Fruit fly (Drosophila melanogaster): ENCODE measurements around the gene CG6244.

The CG6244 gene

dm6 chr3L:15768947-15769389 is 39.2 kb upstream of the CG6244 start (continued):
- TF ChIP-seq Trl (optimal IDR thresholded peaks at IDR 0.05), result no peak
- no peak for TF ChIP-seq Trl (GFP tag; optimal IDR thresholded peaks at IDR 0.05)
- no peak for TF ChIP-seq hkb (optimal IDR thresholded peaks at IDR 0.05)
- peak; percentile 58; the same call in 1 of the 2 replicates for TF ChIP-seq hkb (GFP tag; IDR thresholded peaks at IDR 0.05)
- TF ChIP-seq CG16863 (GFP tag; optimal IDR thresholded peaks at IDR 0.05), result no peak
- TF ChIP-seq CG4617 (GFP tag; optimal IDR thresholded peaks at IDR 0.05; ENCODE audit: borderline replicate concordance), result no peak
- TF ChIP-seq BEAF-32 (GFP tag; optimal IDR thresholded peaks at IDR 0.05), result no peak
- peak; percentile 65; the same call in 1 of the 3 replicates for TF ChIP-seq otp (GFP tag; IDR thresholded peaks at IDR 0.05)
- peak; percentile 76 for TF ChIP-seq CG12391 (tag; optimal IDR thresholded peaks at IDR 0.05)
- TF ChIP-seq CG4730 (GFP tag; IDR thresholded peaks at IDR 0.05), result peak; percentile 48
- no peak for TF ChIP-seq Hr39 (optimal IDR thresholded peaks at IDR 0.05)
- no peak for TF ChIP-seq abd-A (tag; optimal IDR thresholded peaks at IDR 0.05)
- TF ChIP-seq Ptx1 (GFP tag; IDR thresholded peaks at IDR 0.05), result peak; percentile 65
- TF ChIP-seq scrt (GFP tag; optimal IDR thresholded peaks at IDR 0.05), result peak; percentile 21
- peak; percentile 81 for TF ChIP-seq Xrp1 (GFP tag; IDR thresholded peaks at IDR 0.05)
- TF ChIP-seq CHES-1-like (GFP tag; optimal IDR thresholded peaks at IDR 0.05), result no peak
- TF ChIP-seq tup (GFP tag; optimal IDR thresholded peaks at IDR 0.05), result peak; percentile 61
- TF ChIP-seq Bdp1 (GFP tag; optimal IDR thresholded peaks at IDR 0.05), result no peak
- peak; percentile 55 for TF ChIP-seq Max (GFP tag; optimal IDR thresholded peaks at IDR 0.05)
- 0 out of 3 replicates have a peak, but pooled peaks have one; percentile 37 for TF ChIP-seq Dbx (GFP tag; IDR thresholded peaks at IDR 0.05)
- no peak for TF ChIP-seq CG17612 (GFP tag; IDR thresholded peaks at IDR 0.05)
- no peak for TF ChIP-seq CG3995 (GFP tag; optimal IDR thresholded peaks at IDR 0.05)
- peak; percentile 61 for TF ChIP-seq CG8359 (GFP tag; optimal IDR thresholded peaks at IDR 0.05; ENCODE audit: borderline replicate concordance)
- no peak for TF ChIP-seq Rx (GFP tag; IDR thresholded peaks at IDR 0.05)
- TF ChIP-seq CG12942 (GFP tag; optimal IDR thresholded peaks at IDR 0.05), result peak; percentile 29
- peak; percentile 74 for TF ChIP-seq CG33557 (GFP tag; optimal IDR thresholded peaks at IDR 0.05)
- TF ChIP-seq schlank (tag; optimal IDR thresholded peaks at IDR 0.05), result no peak
- TF ChIP-seq CG14710 (tag; optimal IDR thresholded peaks at IDR 0.05), result peak; percentile 80
- no peak for TF ChIP-seq C15 (GFP tag; IDR thresholded peaks at IDR 0.05)
- TF ChIP-seq CG6854 (GFP tag; optimal IDR thresholded peaks at IDR 0.05), result no peak
- no peak for TF ChIP-seq CG2889 (GFP tag; IDR thresholded peaks at IDR 0.05)
- TF ChIP-seq HLHmδ (GFP tag; optimal IDR thresholded peaks at IDR 0.05), result no peak
- no peak for TF ChIP-seq eyg (GFP tag; optimal IDR thresholded peaks at IDR 0.05)
- peak; percentile 29 for TF ChIP-seq BtbVII (GFP tag; optimal IDR thresholded peaks at IDR 0.05)
- peak; percentile 37 for TF ChIP-seq ssp (GFP tag; IDR thresholded peaks at IDR 0.05)
- TF ChIP-seq sima (GFP tag; optimal IDR thresholded peaks at IDR 0.05), result no peak
- no peak for TF ChIP-seq crol (GFP tag; IDR thresholded peaks at IDR 0.05)
- no peak for TF ChIP-seq sc (optimal IDR thresholded peaks at IDR 0.05)
- peak; percentile 70 for TF ChIP-seq sc (GFP tag; optimal IDR thresholded peaks at IDR 0.05)
- TF ChIP-seq eve (GFP tag; optimal IDR thresholded peaks at IDR 0.05), result no peak
- TF ChIP-seq Pdp1 (GFP tag; optimal IDR thresholded peaks at IDR 0.05), result peak in 1 of 2 experiments; percentile 43
- TF ChIP-seq Scr (GFP tag; IDR thresholded peaks at IDR 0.05; ENCODE audit: partially characterized antibody), result no peak
- TF ChIP-seq CG7963 (GFP tag; IDR thresholded peaks at IDR 0.05; ENCODE audit: partially characterized antibody), result no peak
- peak; percentile 40 for TF ChIP-seq CG12071 (GFP tag; optimal IDR thresholded peaks at IDR 0.05)
- peak; percentile 59 for TF ChIP-seq bcd (GFP tag; optimal IDR thresholded peaks at IDR 0.05)
- TF ChIP-seq hbn (GFP tag; IDR thresholded peaks at IDR 0.05; ENCODE audit: partially characterized antibody), result no peak
- no peak for TF ChIP-seq fru (optimal IDR thresholded peaks at IDR 0.05)
- TF ChIP-seq nerfin-1 (tag; optimal IDR thresholded peaks at IDR 0.05), result peak; percentile 21
- TF ChIP-seq CG10274 (GFP tag; optimal IDR thresholded peaks at IDR 0.05), result peak; percentile 26
- TF ChIP-seq Dref (GFP tag; IDR thresholded peaks at IDR 0.05), result no peak
- TF ChIP-seq CG6689 (GFP tag; IDR thresholded peaks at IDR 0.05), result peak; percentile 64
- peak; percentile 85 for TF ChIP-seq CG11504 (tag; optimal IDR thresholded peaks at IDR 0.05)

Measured in whole organism, embryonic.